Worm (Caenorhabditis elegans) whole organism, mixed stage, embryonic: Measurements from ENCODE around the gene C16D9.6.

ENCODE experiments used
- ceh-83 ChIP-seq: fragments of 200-800 bp; sonication (Bioruptor generic); optimal IDR thresholded peaks from 2 replicates; lab custom pipeline; 2018; ENCODE audit warnings: mild to moderate bottlenecking, missing genetic modification characterization, missing compliant biosample characterization
- ces-1 ChIP-seq: fragments of 150-350 bp; optimal IDR thresholded peaks from 2 replicates; lab custom pipeline; 2014; ENCODE audit warnings: missing biosample characterization, missing genetic modification reagents, missing genetic modification characterization
- elt-3 ChIP-seq: fragments of 150-350 bp; optimal IDR thresholded peaks from 2 replicates; lab custom pipeline; 2014; ENCODE audit warnings: missing biosample characterization, missing genetic modification characterization
- flh-1 ChIP-seq: fragments of 200-800 bp; sonication (Bioruptor generic); optimal IDR thresholded peaks from 2 replicates; lab custom pipeline; 2018; ENCODE audit warnings: mild to moderate bottlenecking, missing genetic modification characterization, moderate library complexity, missing compliant biosample characterization
- lin-13 ChIP-seq: fragments of 150-350 bp; optimal IDR thresholded peaks from 2 replicates; lab custom pipeline; 2014; ENCODE audit warnings: missing biosample characterization, missing genetic modification characterization
- mep-1 ChIP-seq: fragments of 150-350 bp; optimal IDR thresholded peaks from 2 replicates; lab custom pipeline; 2017; ENCODE audit warnings: missing biosample characterization, missing genetic modification reagents, missing genetic modification characterization, inconsistent platforms
- nhr-237 ChIP-seq: fragments of 150-350 bp; optimal IDR thresholded peaks from 2 replicates; lab custom pipeline; 2014; ENCODE audit warnings: missing biosample characterization, missing genetic modification characterization
- nhr-28 ChIP-seq: fragments of 150-350 bp; optimal IDR thresholded peaks from 2 replicates; lab custom pipeline; 2014; ENCODE audit warnings: missing biosample characterization, missing genetic modification characterization
- nhr-76 ChIP-seq: sonication (generic microtip); optimal IDR thresholded peaks from 2 replicates; lab custom pipeline; 2017; ENCODE audit warnings: missing biosample characterization, missing genetic modification characterization
- pha-4 ChIP-seq: fragments of 150-350 bp; optimal IDR thresholded peaks from 2 replicates; lab custom pipeline; 2018; ENCODE audit warnings: missing biosample characterization, missing genetic modification reagents, missing genetic modification characterization
- snpc-4 ChIP-seq: fragments of 150-350 bp; optimal IDR thresholded peaks from 2 replicates; lab custom pipeline; 2014; ENCODE audit warnings: missing biosample characterization, missing genetic modification characterization
- unc-62 ChIP-seq: fragments of 150-350 bp; optimal IDR thresholded peaks from 2 replicates; lab custom pipeline; 2014; ENCODE audit warnings: missing biosample characterization, missing genetic modification reagents, missing genetic modification characterization

ce11 chrV:8210527-8210926 is 39.6 kb downstream of the C16D9.6 start:
- no peak for TF ChIP-seq lin-13
- no peak for TF ChIP-seq pha-4
- TF ChIP-seq unc-62 (GFP tag; lab: Kevin White, UChicago): no peak
- TF ChIP-seq nhr-237 (tag; lab: Kevin White, UChicago): no peak
- TF ChIP-seq snpc-4: no peak
- no peak for TF ChIP-seq nhr-28 (tag; lab: Kevin White, UChicago)
- no peak for TF ChIP-seq nhr-76 (tag; lab: Kevin White, UChicago)
- no peak for TF ChIP-seq ceh-83 (GFP tag; lab: Kevin White, UChicago)
- TF ChIP-seq mep-1: no peak
- no peak for TF ChIP-seq flh-1 (GFP tag; lab: Kevin White, UChicago)
- no peak for TF ChIP-seq elt-3 (tag; lab: Kevin White, UChicago)
- no peak for TF ChIP-seq ces-1 (GFP tag; lab: Kevin White, UChicago)
